Fruit fly (Drosophila melanogaster) whole organism, embryonic: ENCODE measurements around the gene uncNacbeta.

Experiments used
- ATbp ChIP-seq: fragments of 200-800 bp; sonication (Bioruptor generic); optimal IDR thresholded peaks from 2 replicates; lab custom pipeline; 2017; ENCODE audit warnings: missing biosample characterization, mild to moderate bottlenecking, missing genetic modification characterization, missing genetic modification reagents
- Bgb ChIP-seq: fragments of 200-800 bp; sonication (Bioruptor generic); IDR thresholded peaks from 2 replicates; pipeline ENCODE4 v1.3.6; 2022; ENCODE audit warnings: missing biosample characterization, missing genetic modification characterization; ENCODE audit not compliant: partially characterized antibody
- CG11560 ChIP-seq: fragments of 200-800 bp; sonication (Bioruptor generic); IDR thresholded peaks from 3 replicates; pipeline ENCODE4 v1.3.6; 2022; ENCODE audit warnings: missing biosample characterization, missing genetic modification characterization
- CG11695 ChIP-seq: fragments of 200-800 bp; sonication (Bioruptor generic); IDR thresholded peaks from 3 replicates; pipeline ENCODE4 v1.3.6; 2022; ENCODE audit warnings: missing biosample characterization, missing genetic modification characterization
- CG12769 ChIP-seq: fragments of 200-800 bp; sonication (Bioruptor generic); optimal IDR thresholded peaks from 2 replicates; lab custom pipeline; 2019; ENCODE audit warnings: missing biosample characterization, mild to moderate bottlenecking, missing genetic modification characterization, moderate library complexity
- CG16815 ChIP-seq: fragments of 200-800 bp; sonication (Bioruptor generic); optimal IDR thresholded peaks from 3 replicates; lab custom pipeline; 2017; ENCODE audit warnings: missing biosample characterization, mild to moderate bottlenecking, missing genetic modification characterization
- CG30020 ChIP-seq: fragments of 200-800 bp; optimal IDR thresholded peaks from 2 replicates; lab custom pipeline; 2019; ENCODE audit warnings: missing biosample characterization, mild to moderate bottlenecking, missing genetic modification characterization, moderate library complexity
- CG30431 ChIP-seq: fragments of 200-800 bp; sonication (Bioruptor generic); optimal IDR thresholded peaks from 2 replicates; lab custom pipeline; 2017; ENCODE audit warnings: missing biosample characterization, missing genetic modification characterization
- CG31388 ChIP-seq: fragments of 200-800 bp; sonication (Bioruptor generic); optimal IDR thresholded peaks from 2 replicates; lab custom pipeline; 2016; ENCODE audit warnings: missing biosample characterization, missing genetic modification characterization
- CG32772 ChIP-seq: fragments of 200-800 bp; sonication (Bioruptor generic); IDR thresholded peaks from 2 replicates; pipeline ENCODE4 v1.3.6; 2022; ENCODE audit warnings: missing biosample characterization, missing genetic modification characterization
- CG34224 ChIP-seq: fragments of 200-800 bp; sonication (Bioruptor generic); IDR thresholded peaks from 3 replicates; pipeline ENCODE4 v1.3.6; 2022; ENCODE audit warnings: missing biosample characterization, missing genetic modification characterization; ENCODE audit not compliant: partially characterized antibody
- CG3838 ChIP-seq: fragments of 200-800 bp; sonication (Bioruptor generic); optimal IDR thresholded peaks from 3 replicates; lab custom pipeline; 2016; ENCODE audit warnings: missing biosample characterization, missing genetic modification characterization
- CG5245 ChIP-seq: fragments of 200-800 bp; sonication (Bioruptor generic); optimal IDR thresholded peaks from 3 replicates; lab custom pipeline; 2016; ENCODE audit warnings: missing biosample characterization, missing genetic modification characterization
- CG8924 ChIP-seq: fragments of 200-800 bp; optimal IDR thresholded peaks from 3 replicates; lab custom pipeline; 2019; ENCODE audit warnings: missing biosample characterization, mild to moderate bottlenecking, missing genetic modification characterization, moderate library complexity
- CG8944 ChIP-seq: fragments of 200-800 bp; sonication (Bioruptor generic); optimal IDR thresholded peaks from 3 replicates; lab custom pipeline; 2016; ENCODE audit warnings: missing biosample characterization, missing genetic modification characterization
- Camta ChIP-seq: fragments of 200-800 bp; sonication (Bioruptor generic); optimal IDR thresholded peaks from 2 replicates; lab custom pipeline; 2016; ENCODE audit warnings: missing biosample characterization, missing genetic modification characterization
- CoRest ChIP-seq: fragments of 200-800 bp; sonication (Bioruptor generic); optimal IDR thresholded peaks from 3 replicates; lab custom pipeline; 2018; ENCODE audit warnings: missing biosample characterization, mild to moderate bottlenecking, missing genetic modification characterization, moderate library complexity
- Dek ChIP-seq: fragments of 200-800 bp; sonication (Bioruptor generic); optimal IDR thresholded peaks from 3 replicates; lab custom pipeline; 2019; ENCODE audit warnings: missing biosample characterization, mild to moderate bottlenecking, missing genetic modification characterization, moderate library complexity
- Gsc ChIP-seq: fragments of 200-800 bp; sonication (Bioruptor generic); IDR thresholded peaks from 2 replicates; pipeline ENCODE4 v1.3.6; 2022; ENCODE audit warnings: missing biosample characterization, missing genetic modification characterization
- HHEX ChIP-seq: fragments of 200-800 bp; sonication (Bioruptor generic); optimal IDR thresholded peaks from 3 replicates; lab custom pipeline; 2017; ENCODE audit warnings: missing biosample characterization, mild to moderate bottlenecking, missing genetic modification characterization, missing genetic modification reagents
- HLHmδ ChIP-seq: fragments of 200-800 bp; sonication (Bioruptor generic); optimal IDR thresholded peaks from 2 replicates; lab custom pipeline; 2018; ENCODE audit warnings: missing biosample characterization, mild to moderate bottlenecking, missing genetic modification characterization, moderate library complexity
- HmgD ChIP-seq: fragments of 200-800 bp; sonication (Bioruptor generic); optimal IDR thresholded peaks from 3 replicates; lab custom pipeline; 2016; ENCODE audit warnings: missing biosample characterization, missing genetic modification characterization
- Hmx ChIP-seq: fragments of 200-800 bp; sonication (Bioruptor generic); optimal IDR thresholded peaks from 2 replicates; lab custom pipeline; 2016; ENCODE audit warnings: missing biosample characterization, missing genetic modification characterization
- Hr3 ChIP-seq: fragments of 200-800 bp; sonication (Bioruptor generic); optimal IDR thresholded peaks from 3 replicates; lab custom pipeline; 2016; ENCODE audit warnings: missing biosample characterization, missing genetic modification characterization
- Hr51 ChIP-seq, 2 experiments: fragments of 200-800 bp; sonication (Bioruptor generic); optimal IDR thresholded peaks; 2 replicates in 1 of 2; 3 replicates in 1 of 2; lab custom pipeline; 2016 to 2018; ENCODE audit warnings: missing biosample characterization in 2 of 2, missing genetic modification characterization in 2 of 2, mild to moderate bottlenecking in 1 of 2, moderate library complexity in 1 of 2
- Lpt ChIP-seq: fragments of >200 bp; optimal IDR thresholded peaks from 2 replicates; lab custom pipeline; 2018; ENCODE audit warnings: missing biosample characterization, missing genetic modification characterization
- Myb ChIP-seq: fragments of 200-800 bp; sonication (Bioruptor generic); optimal IDR thresholded peaks from 2 replicates; lab custom pipeline; 2016; ENCODE audit warnings: missing biosample characterization, missing genetic modification characterization
- NFAT ChIP-seq: fragments of 200-800 bp; sonication (Bioruptor generic); IDR thresholded peaks from 2 replicates; pipeline ENCODE4 v1.3.6; 2022; ENCODE audit warnings: missing biosample characterization, missing genetic modification characterization
- NK7.1 ChIP-seq: fragments of 200-800 bp; sonication (Bioruptor generic); optimal IDR thresholded peaks from 3 replicates; lab custom pipeline; 2016; ENCODE audit warnings: missing biosample characterization, missing genetic modification characterization
- Nf-YC ChIP-seq: fragments of 200-800 bp; optimal IDR thresholded peaks from 3 replicates; lab custom pipeline; 2019; ENCODE audit warnings: missing biosample characterization, mild to moderate bottlenecking, missing genetic modification characterization, moderate library complexity
- Scr ChIP-seq: fragments of 200-800 bp; sonication (Bioruptor generic); IDR thresholded peaks from 2 replicates; pipeline ENCODE4 v1.3.6; 2022; ENCODE audit warnings: missing biosample characterization, missing genetic modification characterization; ENCODE audit not compliant: partially characterized antibody
- Sry-δ ChIP-seq: fragments of 200-800 bp; sonication (Bioruptor generic); optimal IDR thresholded peaks from 2 replicates; lab custom pipeline; 2016; ENCODE audit warnings: missing biosample characterization, missing genetic modification characterization
- Ssrp ChIP-seq: fragments of 200-800 bp; sonication (Bioruptor generic); optimal IDR thresholded peaks from 2 replicates; lab custom pipeline; 2018; ENCODE audit warnings: missing biosample characterization, mild to moderate bottlenecking, missing genetic modification characterization, moderate library complexity
- Xbp1 ChIP-seq: fragments of 200-800 bp; sonication (Bioruptor generic); optimal IDR thresholded peaks from 3 replicates; lab custom pipeline; 2016; ENCODE audit warnings: missing biosample characterization, mild to moderate bottlenecking, missing genetic modification characterization
- al ChIP-seq: fragments of 200-800 bp; sonication (Bioruptor generic); IDR thresholded peaks from 2 replicates; pipeline ENCODE4 v1.3.6; 2022; ENCODE audit warnings: missing biosample characterization, missing genetic modification characterization
- chm ChIP-seq: fragments of 200-800 bp; sonication (Bioruptor generic); IDR thresholded peaks from 2 replicates; pipeline ENCODE4 v1.3.6; 2022; ENCODE audit warnings: missing biosample characterization, missing genetic modification characterization
- chn ChIP-seq: fragments of 200-800 bp; sonication (Bioruptor generic); optimal IDR thresholded peaks from 2 replicates; lab custom pipeline; 2016; ENCODE audit warnings: missing biosample characterization, missing genetic modification characterization
- ewg ChIP-seq: fragments of 200-800 bp; sonication (Bioruptor generic); optimal IDR thresholded peaks from 3 replicates; lab custom pipeline; 2017; ENCODE audit warnings: mild to moderate bottlenecking, missing biosample characterization, missing genetic modification reagents, missing genetic modification characterization
- eyg ChIP-seq: fragments of 200-800 bp; sonication (Bioruptor generic); optimal IDR thresholded peaks from 3 replicates; lab custom pipeline; 2016; ENCODE audit warnings: missing biosample characterization, missing genetic modification characterization
- ftz-f1 ChIP-seq: fragments of 200-800 bp; sonication (Bioruptor generic); optimal IDR thresholded peaks from 2 replicates; lab custom pipeline; 2016; ENCODE audit warnings: missing biosample characterization, missing genetic modification characterization
- insv ChIP-seq, 2 experiments: fragments of 200-800 bp; sonication (Bioruptor generic); optimal IDR thresholded peaks; 3 replicates each; lab custom pipeline; 2016 to 2018; ENCODE audit warnings: missing biosample characterization in 2 of 2, missing genetic modification characterization in 2 of 2
- knrl ChIP-seq: fragments of 200-800 bp; sonication (Bioruptor generic); IDR thresholded peaks from 3 replicates; pipeline ENCODE4 v1.3.6; 2022; ENCODE audit warnings: missing biosample characterization, missing genetic modification characterization; ENCODE audit not compliant: partially characterized antibody
- lola ChIP-seq, 3 experiments: fragments of >200 bp in 2 of 3; fragments of 200-800 bp in 1 of 3; sonication (Bioruptor generic) in 1 of 3; optimal IDR thresholded peaks; 2 replicates each; lab custom pipeline; 2017 to 2019; ENCODE audit warnings: missing biosample characterization in 3 of 3, missing genetic modification characterization in 3 of 3, mild to moderate bottlenecking in 1 of 3, moderate library complexity in 1 of 3
- peb ChIP-seq: fragments of 200-800 bp; sonication (Bioruptor generic); IDR thresholded peaks from 2 replicates; pipeline ENCODE4 v1.3.6; 2022; ENCODE audit warnings: missing biosample characterization, missing genetic modification characterization
- ranshi ChIP-seq: fragments of 200-800 bp; sonication (Bioruptor generic); IDR thresholded peaks from 2 replicates; pipeline ENCODE4 v1.3.6; 2022; ENCODE audit warnings: missing biosample characterization, missing genetic modification characterization
- rib ChIP-seq: fragments of 200-800 bp; sonication (Bioruptor generic); IDR thresholded peaks from 2 replicates; pipeline ENCODE4 v1.3.6; 2022; ENCODE audit warnings: missing biosample characterization, missing genetic modification characterization
- tgo ChIP-seq: fragments of 200-800 bp; sonication (Bioruptor generic); IDR thresholded peaks from 3 replicates; pipeline ENCODE4 v1.3.6; 2022; ENCODE audit warnings: missing biosample characterization, missing genetic modification characterization
- tin ChIP-seq: fragments of 200-800 bp; sonication (Bioruptor generic); optimal IDR thresholded peaks from 3 replicates; lab custom pipeline; 2016; ENCODE audit warnings: missing biosample characterization, missing genetic modification characterization
- tio ChIP-seq: fragments of 200-800 bp; sonication (Bioruptor generic); optimal IDR thresholded peaks from 2 replicates; lab custom pipeline; 2017; ENCODE audit warnings: missing biosample characterization, missing genetic modification characterization, inconsistent platforms
- toy ChIP-seq: fragments of 200-800 bp; sonication (Bioruptor generic); IDR thresholded peaks from 2 replicates; pipeline ENCODE4 v1.3.6; 2022; ENCODE audit warnings: missing biosample characterization, missing genetic modification characterization
- z ChIP-seq: fragments of 200-800 bp; sonication (Bioruptor generic); IDR thresholded peaks from 3 replicates; pipeline ENCODE4 v1.3.6; 2022; ENCODE audit warnings: missing biosample characterization, missing genetic modification characterization

uncNacbeta gene

DNA sequence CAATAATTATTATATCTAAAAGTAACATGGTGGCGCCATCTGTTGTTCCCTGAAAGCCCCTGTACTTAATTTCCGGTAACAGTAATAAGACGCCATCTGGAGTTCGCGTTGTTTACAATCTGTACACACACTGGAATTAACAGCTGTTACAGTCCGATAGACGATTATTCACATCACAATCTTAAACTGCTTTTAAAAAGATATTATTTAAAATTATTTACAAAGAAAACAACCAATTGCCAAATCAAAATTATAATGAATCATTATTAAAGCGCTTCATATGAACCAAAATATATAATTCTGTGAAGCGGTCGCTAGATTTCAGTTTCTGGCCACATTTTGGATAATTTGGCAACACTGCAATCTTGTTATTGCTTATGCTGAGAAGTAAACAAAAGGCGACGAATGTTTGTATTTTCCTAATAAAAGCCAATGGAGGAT, 38.8 kb upstream of the uncNacbeta start, which contains the start of gene CG13689 (continued):
- TF ChIP-seq toy (no peak), CG11695 (GFP tag; lab: Robert Waterston, UW) (no peak), NK7.1 (GFP tag; lab: Kevin White, UChicago) (no peak), CG31388 (GFP tag; lab: Kevin White, UChicago) (no peak), CG34224 (GFP tag; lab: Robert Waterston, UW) (no peak), HLHmδ (GFP tag; lab: Kevin White, UChicago) (no peak), CG5245 (GFP tag; lab: Kevin White, UChicago) (peak; percentile 48), tio (peak; percentile 50), ewg (peak; percentile 32), peb (no peak), Sry-δ (GFP tag; lab: Kevin White, UChicago) (peak; percentile 41), Camta (GFP tag; lab: Kevin White, UChicago) (peak; percentile 41), Bgb (GFP tag; lab: Robert Waterston, UW) (no peak), tgo (GFP tag; lab: Robert Waterston, UW) (peak; percentile 30; the same call in 1 of the 3 replicates), ATbp (GFP tag; lab: Kevin White, UChicago) (no peak), NFAT (peak; percentile 83), z (GFP tag; lab: Robert Waterston, UW) (no peak), CG12769 (no peak), lola (GFP tag; optimal IDR thresholded peaks at IDR 0.05; lab: Kevin White, UChicago) (peak in 1 of 3 experiments; percentile 12), Scr (GFP tag; lab: Robert Waterston, UW) (peak; percentile 39), eyg (GFP tag; lab: Kevin White, UChicago) (no peak), ranshi (0 out of 2 replicates have a peak, but pooled peaks have one; percentile 8), Gsc (GFP tag; lab: Robert Waterston, UW) (no peak), Hr51 (GFP tag; optimal IDR thresholded peaks at IDR 0.05; lab: Kevin White, UChicago) (no peak), knrl (GFP tag; lab: Robert Waterston, UW) (no peak), HHEX (no peak), CG16815 (GFP tag; lab: Kevin White, UChicago) (peak; percentile 7), HmgD (GFP tag; lab: Kevin White, UChicago) (no peak), CG30431 (GFP tag; lab: Kevin White, UChicago) (peak; percentile 5), Xbp1 (GFP tag; lab: Kevin White, UChicago) (peak; percentile 80), rib (GFP tag; lab: Robert Waterston, UW) (no peak), CG3838 (peak; percentile 52), Hr3 (GFP tag; lab: Kevin White, UChicago) (peak; percentile 67), insv (GFP tag; optimal IDR thresholded peaks at IDR 0.05; lab: Kevin White, UChicago) (peak in 1 of 2 experiments; percentile 55), CG32772 (GFP tag; lab: Robert Waterston, UW) (peak; percentile 51; the same call in 1 of the 2 replicates), Nf-YC (tag; lab: Kevin White, UChicago) (no peak), chm (no peak), chn (GFP tag; lab: Kevin White, UChicago) (peak; percentile 45), CG11560 (tag; lab: Robert Waterston, UW) (0 out of 3 replicates have a peak, but pooled peaks have one; percentile 11), CG30020 (no peak), Ssrp (tag; lab: Kevin White, UChicago) (peak; percentile 14), Lpt (GFP tag; lab: Kevin White, UChicago) (no peak), Dek (tag; lab: Kevin White, UChicago) (peak; percentile 32), Myb (GFP tag; lab: Kevin White, UChicago) (no peak), tin (GFP tag; lab: Kevin White, UChicago) (peak; percentile 57), CG8944 (GFP tag; lab: Kevin White, UChicago) (peak; percentile 13), CG8924 (tag; lab: Kevin White, UChicago) (peak; percentile 53), CoRest (tag; lab: Kevin White, UChicago) (peak; percentile 68), Hmx (GFP tag; lab: Kevin White, UChicago) (peak; percentile 38), ftz-f1 (GFP tag; lab: Kevin White, UChicago) (no peak), al (GFP tag; lab: Robert Waterston, UW) (no peak)
